Worm (Caenorhabditis elegans) whole organism, L1 larva: ENCODE results near the gene F20B6.9.

Experiments used
- C34B4.2 ChIP-seq: sonication (generic microtip); optimal IDR thresholded peaks from 2 replicates; lab custom pipeline; 2017; ENCODE audit warnings: mild to moderate bottlenecking, missing genetic modification characterization, missing compliant biosample characterization
- ama-1 ChIP-seq: fragments of 150-350 bp; optimal IDR thresholded peaks from 2 replicates; lab custom pipeline; 2014
- blmp-1 ChIP-seq: fragments of 150-350 bp; optimal IDR thresholded peaks from 2 replicates; lab custom pipeline; 2014; ENCODE audit warnings: missing biosample characterization, missing genetic modification characterization
- ceh-8 ChIP-seq: fragments of 200-800 bp; sonication (Bioruptor generic); optimal IDR thresholded peaks from 2 replicates; lab custom pipeline; 2018; ENCODE audit warnings: mild to moderate bottlenecking, missing genetic modification characterization, moderate library complexity, missing compliant biosample characterization
- ceh-82 ChIP-seq, 3 experiments: fragments of 150-350 bp in 1 of 3; sonication (generic microtip) in 2 of 3; optimal IDR thresholded peaks; 2 replicates each; lab custom pipeline; 2014 to 2017; ENCODE audit warnings: missing biosample characterization in 3 of 3, missing genetic modification characterization in 3 of 3
- ceh-90 ChIP-seq: sonication (generic microtip); optimal IDR thresholded peaks from 2 replicates; lab custom pipeline; 2016; ENCODE audit warnings: missing genetic modification characterization, missing compliant biosample characterization
- ces-1 ChIP-seq: fragments of 150-350 bp; optimal IDR thresholded peaks from 2 replicates; lab custom pipeline; 2014; ENCODE audit warnings: missing biosample characterization, missing genetic modification reagents, missing genetic modification characterization
- dpl-1 ChIP-seq, 3 experiments: fragments of 150-350 bp in 2 of 3; sonication (generic microtip) in 1 of 3; optimal IDR thresholded peaks; 2 replicates each; lab custom pipeline; 2014 to 2017; ENCODE audit warnings: missing biosample characterization in 3 of 3, missing genetic modification characterization in 3 of 3, missing genetic modification reagents in 3 of 3
- efl-1 ChIP-seq, 4 experiments: fragments of 150-350 bp; optimal IDR thresholded peaks in 3 of 4; peaks in 1 of 4; 1 replicate in 1 of 4; 2 replicates in 3 of 4; lab custom pipeline; 2014; ENCODE audit warnings: missing biosample characterization in 2 of 4, missing genetic modification characterization in 2 of 4, missing genetic modification reagents in 2 of 4
- efl-3 ChIP-seq: fragments of 200-800 bp; sonication (Bioruptor generic); optimal IDR thresholded peaks from 2 replicates; lab custom pipeline; 2018; ENCODE audit warnings: mild to moderate bottlenecking, missing genetic modification characterization, missing compliant biosample characterization
- elt-2 ChIP-seq: sonication (generic microtip); optimal IDR thresholded peaks from 2 replicates; lab custom pipeline; 2016; ENCODE audit warnings: missing genetic modification characterization, mild to moderate bottlenecking, inconsistent platforms, missing compliant biosample characterization, missing genetic modification reagents
- elt-3 ChIP-seq, 6 experiments: fragments of 150-350 bp in 1 of 6; sonication (generic microtip); optimal IDR thresholded peaks; 2 replicates each; lab custom pipeline; 2017 to 2018; ENCODE audit warnings: missing biosample characterization in 6 of 6, missing genetic modification characterization in 6 of 6, inconsistent platforms in 1 of 6
- fos-1 ChIP-seq: fragments of 150-350 bp; optimal IDR thresholded peaks from 2 replicates; lab custom pipeline; 2014; ENCODE audit warnings: missing biosample characterization, missing genetic modification characterization
- hlh-17 ChIP-seq: fragments of 200-800 bp; sonication (Bioruptor generic); optimal IDR thresholded peaks from 2 replicates; lab custom pipeline; 2018; ENCODE audit warnings: missing genetic modification characterization, mild to moderate bottlenecking, missing compliant biosample characterization, moderate library complexity, borderline replicate concordance
- lin-14 ChIP-seq: fragments of 200-800 bp; sonication (Bioruptor generic); optimal IDR thresholded peaks from 2 replicates; lab custom pipeline; 2018; ENCODE audit warnings: mild to moderate bottlenecking, missing genetic modification characterization, moderate library complexity, missing compliant biosample characterization
- lin-35 ChIP-seq, 2 experiments: fragments of 150-350 bp; optimal IDR thresholded peaks; 2 replicates each; lab custom pipeline; 2014; ENCODE audit warnings: missing biosample characterization in 2 of 2, missing genetic modification characterization in 2 of 2, missing genetic modification reagents in 2 of 2
- lsy-2 ChIP-seq, 2 experiments: fragments of 150-350 bp; optimal IDR thresholded peaks; 2 replicates each; lab custom pipeline; 2014; ENCODE audit warnings: missing biosample characterization in 2 of 2, missing genetic modification characterization in 2 of 2
- mdl-1 ChIP-seq, 2 experiments: fragments of 150-350 bp; optimal IDR thresholded peaks; 2 replicates each; lab custom pipeline; 2014 to 2017; ENCODE audit warnings: missing biosample characterization in 2 of 2, missing genetic modification characterization in 2 of 2, inconsistent platforms in 1 of 2
- mep-1 ChIP-seq: fragments of 150-350 bp; optimal IDR thresholded peaks from 2 replicates; lab custom pipeline; 2014; ENCODE audit warnings: missing biosample characterization, missing genetic modification characterization
- nhr-12 ChIP-seq: sonication (generic microtip); optimal IDR thresholded peaks from 2 replicates; lab custom pipeline; 2017; ENCODE audit warnings: missing biosample characterization, missing genetic modification characterization
- nhr-19 ChIP-seq: fragments of 200-800 bp; sonication (Bioruptor generic); conservative IDR thresholded peaks from 2 replicates; pipeline ENCODE4 v1.3.6; 2022; ENCODE audit warnings: missing genetic modification characterization, missing compliant biosample characterization
- nhr-20 ChIP-seq: sonication (generic microtip); optimal IDR thresholded peaks from 2 replicates; lab custom pipeline; 2016; ENCODE audit warnings: mild to moderate bottlenecking, missing genetic modification characterization, missing compliant biosample characterization
- nhr-47 ChIP-seq: sonication (generic microtip); optimal IDR thresholded peaks from 2 replicates; lab custom pipeline; 2016; ENCODE audit warnings: mild to moderate bottlenecking, missing genetic modification characterization, moderate library complexity, missing compliant biosample characterization
- nhr-71 ChIP-seq: sonication (generic microtip); optimal IDR thresholded peaks from 2 replicates; lab custom pipeline; 2016; ENCODE audit warnings: mild to moderate bottlenecking, missing genetic modification characterization, moderate library complexity, missing compliant biosample characterization
- nhr-77 ChIP-seq: fragments of 150-350 bp; optimal IDR thresholded peaks from 2 replicates; lab custom pipeline; 2014; ENCODE audit warnings: missing biosample characterization, missing genetic modification characterization
- nhr-84 ChIP-seq: sonication (generic microtip); optimal IDR thresholded peaks from 2 replicates; lab custom pipeline; 2017; ENCODE audit warnings: missing biosample characterization, missing genetic modification characterization
- nhr-85 ChIP-seq: sonication (generic microtip); peaks from one replicate; lab custom pipeline; 2016; ENCODE audit warnings: missing genetic modification characterization, inconsistent platforms, missing compliant biosample characterization
- nhr-90 ChIP-seq: sonication (generic microtip); optimal IDR thresholded peaks from 2 replicates; lab custom pipeline; 2016; ENCODE audit warnings: mild to moderate bottlenecking, missing genetic modification characterization, missing compliant biosample characterization; ENCODE audit not compliant: poor library complexity
- pag-3 ChIP-seq: sonication (generic microtip); optimal IDR thresholded peaks from 2 replicates; lab custom pipeline; 2017; ENCODE audit warnings: missing genetic modification characterization, mild to moderate bottlenecking, missing compliant biosample characterization, antibody characterized with exemption, borderline replicate concordance; ENCODE audit not compliant: insufficient read depth
- pax-3 ChIP-seq: fragments of 200-800 bp; sonication (Bioruptor generic); optimal IDR thresholded peaks from 2 replicates; lab custom pipeline; 2018; ENCODE audit warnings: mild to moderate bottlenecking, missing genetic modification characterization, moderate library complexity, missing compliant biosample characterization
- pqm-1 ChIP-seq: sonication (generic microtip); optimal IDR thresholded peaks from 3 replicates; lab custom pipeline; 2017; ENCODE audit warnings: missing biosample characterization, missing genetic modification characterization
- snu-23 ChIP-seq: sonication (generic microtip); optimal IDR thresholded peaks from 2 replicates; lab custom pipeline; 2016; ENCODE audit warnings: missing genetic modification characterization, missing compliant biosample characterization
- tbx-2 ChIP-seq: sonication (generic microtip); optimal IDR thresholded peaks from 2 replicates; lab custom pipeline; 2016; ENCODE audit warnings: missing genetic modification characterization, missing compliant biosample characterization
- unc-30 ChIP-seq: sonication (generic microtip); optimal IDR thresholded peaks from 2 replicates; lab custom pipeline; 2017; ENCODE audit warnings: missing biosample characterization, missing genetic modification characterization

The F20B6.9 gene

ce11 chrX:4248417-4248816 lies 41.1 kb upstream of the F20B6.9 start (continued):
- TF ChIP-seq ceh-90 (tag; lab: Kevin White, UChicago) (no peak), nhr-85 (tag; lab: Kevin White, UChicago) (peak; percentile 55), ceh-8 (no peak), pag-3 (tag; lab: Kevin White, UChicago) (no peak), dpl-1 (GFP tag; optimal IDR thresholded peaks at IDR 0.05; lab: Kevin White, UChicago) (no peak), C34B4.2 (tag; lab: Kevin White, UChicago) (no peak), mep-1 (tag; lab: Kevin White, UChicago) (no peak), hlh-17 (GFP tag; lab: Kevin White, UChicago) (no peak), fos-1 (no peak), nhr-77 (no peak), nhr-47 (tag; lab: Kevin White, UChicago) (no peak)

- TF ChIP-seq efl-3 (no peak), unc-30 (no peak), ama-1 (lab: Kevin White, UChicago) (peak; percentile 11), nhr-85 (tag; lab: Kevin White, UChicago) (peak; percentile 14), elt-2 (peak; percentile 33), efl-1 (optimal IDR thresholded peaks at IDR 0.05; lab: Kevin White, UChicago) (no peak), efl-1 (GFP tag; optimal IDR thresholded peaks at IDR 0.05 in 1 of 2; lab: Kevin White, UChicago) (peak in 1 of 2 experiments; percentile 23), nhr-84 (no peak)
- TF ChIP-seq, all 84 proteins: peak for 4
Observed at ce11 chrX:4246867-4247591, 39.7 kb upstream of the F20B6.9 start, which contains the start of gene F48D6.4. Gene F48D6.4, minus strand, starts transcription at chrX:4247212.

ce11 chrX:4246237-4246697 lies 39.0 kb upstream of the F20B6.9 start:
- TF ChIP-seq tbx-2 (tag; lab: Kevin White, UChicago) (no peak), elt-3 (tag; optimal IDR thresholded peaks at IDR 0.05; lab: Kevin White, UChicago) (peak in 1 of 6 experiments; percentile 37), nhr-19 (GFP tag; lab: Robert Waterston, UW) (0 out of 2 replicates have a peak, but pooled peaks have one; percentile 10), lin-35 (GFP tag; optimal IDR thresholded peaks at IDR 0.05; lab: Kevin White, UChicago) (peak in 1 of 2 experiments; percentile 49), mdl-1 (tag; optimal IDR thresholded peaks at IDR 0.05; lab: Kevin White, UChicago) (peak in 1 of 2 experiments; percentile 19), ama-1 (lab: Kevin White, UChicago) (peak; percentile 89), nhr-90 (tag; lab: Kevin White, UChicago) (peak; percentile 55), ceh-82 (tag; optimal IDR thresholded peaks at IDR 0.05; lab: Kevin White, UChicago) (no peak), elt-2 (peak; percentile 32), blmp-1 (peak; percentile 56)
- TF ChIP-seq, all 84 proteins: peak for 8

ce11 chrX:4245124-4245523 lies 37.8 kb upstream of the F20B6.9 start:
- TF ChIP-seq nhr-20 (tag; lab: Kevin White, UChicago), result peak; percentile 1
- no peak for TF ChIP-seq efl-1 (optimal IDR thresholded peaks at IDR 0.05; lab: Kevin White, UChicago)
- peak in 1 of 2 experiments; percentile 78 for TF ChIP-seq efl-1 (GFP tag; optimal IDR thresholded peaks at IDR 0.05 in 1 of 2; lab: Kevin White, UChicago)
- peak; percentile 49 for TF ChIP-seq nhr-19 (GFP tag; lab: Robert Waterston, UW)
- TF ChIP-seq elt-2, result peak; percentile 74
- TF ChIP-seq pax-3 (tag; lab: Kevin White, UChicago), result no peak
- peak in 1 of 2 experiments; percentile 55 for TF ChIP-seq lin-35 (GFP tag; optimal IDR thresholded peaks at IDR 0.05; lab: Kevin White, UChicago)

- peak; percentile 35 for TF ChIP-seq nhr-90 (tag; lab: Kevin White, UChicago)
- TF ChIP-seq nhr-12 (tag; lab: Kevin White, UChicago), result no peak
- TF ChIP-seq ces-1 (GFP tag; lab: Kevin White, UChicago), result no peak
- peak; percentile 44 for TF ChIP-seq nhr-20 (tag; lab: Kevin White, UChicago)
- TF ChIP-seq snu-23 (GFP tag; lab: Kevin White, UChicago), result peak; percentile 10
- TF ChIP-seq nhr-19 (GFP tag; lab: Robert Waterston, UW), result peak; percentile 30
- TF ChIP-seq elt-2, result peak; percentile 61
- TF ChIP-seq lin-14 (GFP tag; lab: Kevin White, UChicago), result peak; percentile 48
- TF ChIP-seq mdl-1 (tag; optimal IDR thresholded peaks at IDR 0.05; lab: Kevin White, UChicago), result peak in 1 of 2 experiments; percentile 83
- TF ChIP-seq pqm-1 (tag; lab: Kevin White, UChicago), result no peak
- peak in 1 of 2 experiments; percentile 32 for TF ChIP-seq lsy-2 (tag; optimal IDR thresholded peaks at IDR 0.05; lab: Kevin White, UChicago)
- TF ChIP-seq blmp-1, result peak; percentile 40
- peak; percentile 82 for TF ChIP-seq nhr-85 (tag; lab: Kevin White, UChicago)
- peak in 2 of 6 experiments; percentile 48 to 64 for TF ChIP-seq elt-3 (tag; optimal IDR thresholded peaks at IDR 0.05; lab: Kevin White, UChicago)
- peak in 1 of 2 experiments; percentile 56 for TF ChIP-seq lin-35 (GFP tag; optimal IDR thresholded peaks at IDR 0.05; lab: Kevin White, UChicago)
- TF ChIP-seq nhr-71 (tag; lab: Kevin White, UChicago), result peak; percentile 49
Observed at ce11 chrX:4244489-4245123, 37.3 kb upstream of the F20B6.9 start.
